Fruit fly (Drosophila melanogaster): ENCODE data around the gene CG15387.

The CG15387 gene

dm6 chr2L:2180120-2180539 lies 46.0 kb downstream of the CG15387 start (continued):
- TF ChIP-seq caup (GFP tag; optimal IDR thresholded peaks at IDR 0.05; ENCODE audit: severe bottlenecking) (peak; percentile 80), Opbp (GFP tag; IDR thresholded peaks at IDR 0.05; ENCODE audit: partially characterized antibody) (no peak), ewg (GFP tag; optimal IDR thresholded peaks at IDR 0.05) (peak; percentile 85), NFAT (GFP tag; IDR thresholded peaks at IDR 0.05) (peak; percentile 61), Max (GFP tag; optimal IDR thresholded peaks at IDR 0.05) (peak; percentile 82), slbo (GFP tag; IDR thresholded peaks at IDR 0.05) (peak; percentile 84), amos (GFP tag; IDR thresholded peaks at IDR 0.05; ENCODE audit: partially characterized antibody) (no peak), Sin3A (optimal IDR thresholded peaks at IDR 0.05) (no peak), CG6175 (GFP tag; IDR thresholded peaks at IDR 0.05) (peak; percentile 52; the same call in 1 of the 3 replicates), CG17385 (GFP tag; optimal IDR thresholded peaks at IDR 0.05) (peak; percentile 86), Ptx1 (GFP tag; IDR thresholded peaks at IDR 0.05) (peak; percentile 92), CG7372 (GFP tag; IDR thresholded peaks at IDR 0.05) (peak; percentile 87), NK7.1 (GFP tag; optimal IDR thresholded peaks at IDR 0.05) (peak; percentile 61), stc (GFP tag; IDR thresholded peaks at IDR 0.05) (peak; percentile 91), Ada2b (GFP tag; IDR thresholded peaks at IDR 0.05) (peak; percentile 91), Blimp-1 (GFP tag; optimal IDR thresholded peaks at IDR 0.05) (peak; percentile 94), corto (GFP tag; optimal IDR thresholded peaks at IDR 0.05) (no peak), jumu (GFP tag; optimal IDR thresholded peaks at IDR 0.05) (peak; percentile 75), CG17612 (GFP tag; IDR thresholded peaks at IDR 0.05) (peak; percentile 65; the same call in 1 of the 2 replicates), CG17328 (GFP tag; IDR thresholded peaks at IDR 0.05) (peak; percentile 93), Asciz (GFP tag; optimal IDR thresholded peaks at IDR 0.05) (peak; percentile 92), CG10565 (GFP tag; optimal IDR thresholded peaks at IDR 0.05) (peak; percentile 42), ham (GFP tag; IDR thresholded peaks at IDR 0.05) (peak; percentile 60; the same call in 1 of the 2 replicates), pum (GFP tag; optimal IDR thresholded peaks at IDR 0.05) (peak; percentile 74), dm (GFP tag; optimal IDR thresholded peaks at IDR 0.05) (peak; percentile 58), pho (GFP tag; optimal IDR thresholded peaks at IDR 0.05) (peak; percentile 57), Mes4 (GFP tag; optimal IDR thresholded peaks at IDR 0.05) (peak; percentile 76), CG4404 (GFP tag; IDR thresholded peaks at IDR 0.05) (peak; percentile 84), Xrp1 (GFP tag; IDR thresholded peaks at IDR 0.05) (peak; percentile 94), Rfx (GFP tag; IDR thresholded peaks at IDR 0.05) (peak; percentile 88), CG12942 (GFP tag; optimal IDR thresholded peaks at IDR 0.05) (peak; percentile 82), ranshi (GFP tag; IDR thresholded peaks at IDR 0.05) (peak; percentile 91), CG10979 (tag; optimal IDR thresholded peaks at IDR 0.05) (peak; percentile 96), Ets65A (GFP tag) (peak; percentile 98), slou (GFP tag; optimal IDR thresholded peaks at IDR 0.05) (peak; percentile 51), CG9727 (GFP tag; optimal IDR thresholded peaks at IDR 0.05) (peak; percentile 89), grn (GFP tag; optimal IDR thresholded peaks at IDR 0.05) (peak; percentile 29), tna (GFP tag; IDR thresholded peaks at IDR 0.05; ENCODE audit: partially characterized antibody) (no peak), sc (optimal IDR thresholded peaks at IDR 0.05) (no peak), sc (GFP tag; optimal IDR thresholded peaks at IDR 0.05) (peak; percentile 82), CG7928 (GFP tag; optimal IDR thresholded peaks at IDR 0.05) (peak; percentile 27), Dref (GFP tag; IDR thresholded peaks at IDR 0.05) (no peak), unpg (GFP tag; optimal IDR thresholded peaks at IDR 0.05) (peak; percentile 95), CG1832 (GFP tag; optimal IDR thresholded peaks at IDR 0.05) (no peak), CG14014 (GFP tag; IDR thresholded peaks at IDR 0.05) (peak; percentile 87), ro (GFP tag; IDR thresholded peaks at IDR 0.05) (peak; percentile 62; the same call in 1 of the 2 replicates), CG8478 (optimal IDR thresholded peaks at IDR 0.05) (no peak), CG14667 (GFP tag; IDR thresholded peaks at IDR 0.05) (peak; percentile 86), Poxn (GFP tag; IDR thresholded peaks at IDR 0.05) (0 out of 2 replicates have a peak, but pooled peaks have one; percentile 7), CG3995 (GFP tag; optimal IDR thresholded peaks at IDR 0.05) (no peak), CG5953 (GFP tag; IDR thresholded peaks at IDR 0.05) (peak; percentile 87), NC2β (GFP tag; optimal IDR thresholded peaks at IDR 0.05) (peak; percentile 79), Neu2 (GFP tag; optimal IDR thresholded peaks at IDR 0.05; ENCODE audit: borderline replicate concordance) (no peak)

Data from whole organism, embryonic.